Worm (Caenorhabditis elegans): Measurements from ENCODE around the gene Y43F8B.18.
A peak's percentile ranks its signal among the peaks of the same experiment; 100 is the strongest.

The Y43F8B.18 gene

DNA sequence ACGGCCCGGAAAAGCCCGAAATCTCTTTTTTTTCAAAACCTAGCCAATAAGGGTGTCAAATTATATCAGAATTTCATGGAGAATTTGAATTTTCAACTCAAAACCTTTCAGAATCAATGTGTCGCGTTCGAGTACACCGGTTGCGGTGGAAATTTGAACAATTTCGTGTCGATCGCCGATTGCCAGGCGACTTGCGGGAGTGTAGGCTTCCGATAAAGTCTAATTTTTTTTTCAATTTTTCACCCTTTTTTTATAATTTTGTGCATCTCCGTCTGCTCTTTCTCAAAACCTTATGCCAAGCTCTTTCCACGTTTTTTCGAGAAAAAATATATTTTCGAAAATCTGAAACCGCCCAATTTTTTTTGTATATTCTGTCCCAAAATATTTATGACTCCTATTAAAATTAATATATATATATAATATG is 33.7 kb downstream of the Y43F8B.18 start (continued):
- no peak for TF ChIP-seq ztf-11 (tag; optimal IDR thresholded peaks at IDR 0.05)
- TF ChIP-seq ceh-82 (tag; optimal IDR thresholded peaks at IDR 0.05), result no peak
- TF ChIP-seq nhr-28 (tag; optimal IDR thresholded peaks at IDR 0.05), result no peak
- peak; percentile 28 for TF ChIP-seq nhr-71 (tag; optimal IDR thresholded peaks at IDR 0.05)
- TF ChIP-seq nhr-12 (tag; optimal IDR thresholded peaks at IDR 0.05), result no peak
- no peak for TF ChIP-seq sox-4 (tag; optimal IDR thresholded peaks at IDR 0.05)
- no peak for TF ChIP-seq tbx-2 (tag; optimal IDR thresholded peaks at IDR 0.05)
- TF ChIP-seq alr-1 (tag; optimal IDR thresholded peaks at IDR 0.05; ENCODE audit: borderline replicate concordance), result no peak
- no peak for TF ChIP-seq swsn-7 (tag; optimal IDR thresholded peaks at IDR 0.05)
- TF ChIP-seq zip-4 (GFP tag; optimal IDR thresholded peaks at IDR 0.05), result no peak
- no peak for TF ChIP-seq efl-1 (optimal IDR thresholded peaks at IDR 0.05)
- TF ChIP-seq efl-1 (GFP tag; optimal IDR thresholded peaks at IDR 0.05 in 1 of 2), result no peak
- no peak for TF ChIP-seq dsc-1 (tag; optimal IDR thresholded peaks at IDR 0.05)
- TF ChIP-seq nhr-77 (tag; optimal IDR thresholded peaks at IDR 0.05), result no peak
- no peak for TF ChIP-seq C04F5.9 (tag; optimal IDR thresholded peaks at IDR 0.05)
- peak; percentile 74 for TF ChIP-seq mep-1 (tag; optimal IDR thresholded peaks at IDR 0.05)
- no peak for TF ChIP-seq hlh-4 (tag; optimal IDR thresholded peaks at IDR 0.05)
- no peak for TF ChIP-seq nhr-237 (tag; optimal IDR thresholded peaks at IDR 0.05)
- TF ChIP-seq lin-39 (tag; optimal IDR thresholded peaks at IDR 0.05), result no peak
- TF ChIP-seq ceh-8 (GFP tag; optimal IDR thresholded peaks at IDR 0.05), result no peak
- no peak for TF ChIP-seq efl-3 (GFP tag; optimal IDR thresholded peaks at IDR 0.05)
- TF ChIP-seq hpl-2 (GFP tag; optimal IDR thresholded peaks at IDR 0.05), result no peak
- no peak for TF ChIP-seq ceh-90 (tag; optimal IDR thresholded peaks at IDR 0.05)
- TF ChIP-seq elt-2 (tag; optimal IDR thresholded peaks at IDR 0.05), result no peak
- TF ChIP-seq fkh-4 (tag; optimal IDR thresholded peaks at IDR 0.05; ENCODE audit: borderline replicate concordance), result no peak
- no peak for TF ChIP-seq zag-1 (tag; optimal IDR thresholded peaks at IDR 0.05)
- TF ChIP-seq dpl-1 (GFP tag; optimal IDR thresholded peaks at IDR 0.05), result no peak
- TF ChIP-seq rnt-1 (tag; optimal IDR thresholded peaks at IDR 0.05), result no peak
- TF ChIP-seq C34B4.2 (tag; optimal IDR thresholded peaks at IDR 0.05), result no peak
- TF ChIP-seq tlp-1 (tag; optimal IDR thresholded peaks at IDR 0.05), result no peak
- no peak for TF ChIP-seq irx-1 (tag; optimal IDR thresholded peaks at IDR 0.05)
- no peak for TF ChIP-seq unc-130 (tag; optimal IDR thresholded peaks at IDR 0.05)
- no peak for TF ChIP-seq sptf-1 (tag; optimal IDR thresholded peaks at IDR 0.05)
- TF ChIP-seq isw-1 (GFP tag; IDR thresholded peaks at IDR 0.05), result no peak
- TF ChIP-seq Y116A8C.19 (tag; optimal IDR thresholded peaks at IDR 0.05; ENCODE audit: borderline replicate concordance), result no peak
- TF ChIP-seq snpc-4 (tag; optimal IDR thresholded peaks at IDR 0.05), result no peak
- TF ChIP-seq egl-13 (tag; optimal IDR thresholded peaks at IDR 0.05), result no peak
- no peak for TF ChIP-seq pax-3 (tag; optimal IDR thresholded peaks at IDR 0.05)
- TF ChIP-seq mab-9 (GFP tag; IDR thresholded peaks at IDR 0.05), result 0 out of 2 replicates have a peak, but pooled peaks have one; percentile 17
- peak; percentile 50 for TF ChIP-seq ama-1 (optimal IDR thresholded peaks at IDR 0.05)
- peak; percentile 37 for TF ChIP-seq skn-1 (tag; optimal IDR thresholded peaks at IDR 0.05)
- no peak for TF ChIP-seq hlh-17 (GFP tag; optimal IDR thresholded peaks at IDR 0.05; ENCODE audit: borderline replicate concordance)
- TF ChIP-seq ceh-88 (GFP tag; IDR thresholded peaks at IDR 0.05), result no peak
- TF ChIP-seq grh-1 (GFP tag; IDR thresholded peaks at IDR 0.05), result no peak
- no peak for TF ChIP-seq blmp-1 (tag; optimal IDR thresholded peaks at IDR 0.05)
- TF ChIP-seq sup-37 (GFP tag; optimal IDR thresholded peaks at IDR 0.05), result no peak
- TF ChIP-seq fos-1 (tag; optimal IDR thresholded peaks at IDR 0.05), result no peak
- no peak for TF ChIP-seq aha-1 (tag; optimal IDR thresholded peaks at IDR 0.05)
- TF ChIP-seq unc-62 (GFP tag; optimal IDR thresholded peaks at IDR 0.05), result no peak
- no peak for TF ChIP-seq mef-2 (tag; optimal IDR thresholded peaks at IDR 0.05)
- TF ChIP-seq nhr-85 (tag), result peak; percentile 20

All from whole organism, L1 larva.